Fruit fly (Drosophila melanogaster) S2 (cell line): ENCODE data around the gene CG8560.

Source experiments
- CG8478 ChIP-seq: fragments of >200 bp; optimal IDR thresholded peaks from 2 replicates; lab custom pipeline; 2018
- CTCF ChIP-seq, 2 experiments: fragments of >200 bp; optimal IDR thresholded peaks; 2 replicates each; lab custom pipeline; 2018

dm6 chr3L:7432811-7433324 lies 28.9 kb upstream of the CG8560 start:
- no peak for TF ChIP-seq CG8478 (lab: Kevin White, UChicago)
- no peak for TF ChIP-seq CTCF (optimal IDR thresholded peaks at IDR 0.05; lab: Kevin White, UChicago)
